Fruit fly (Drosophila melanogaster) whole organism, embryonic: ENCODE measurements around the gene RpS25.
A peak's percentile ranks its signal among the peaks of the same experiment; 100 is the strongest.

Source experiments
- C15 ChIP-seq: fragments of 200-800 bp; sonication (Bioruptor generic); IDR thresholded peaks from 3 replicates; pipeline ENCODE4 v1.3.6; 2022; ENCODE audit warnings: missing biosample characterization, missing genetic modification characterization
- CG10321 ChIP-seq: fragments of 200-800 bp; sonication (Bioruptor generic); IDR thresholded peaks from 2 replicates; pipeline ENCODE4 v1.3.6; 2022; ENCODE audit warnings: missing biosample characterization, missing genetic modification characterization
- CG12104 ChIP-seq: fragments of 200-800 bp; sonication (Bioruptor generic); optimal IDR thresholded peaks from 3 replicates; lab custom pipeline; 2016; ENCODE audit warnings: missing biosample characterization, missing genetic modification characterization
- CG15073 ChIP-seq: fragments of 200-800 bp; sonication (Bioruptor generic); optimal IDR thresholded peaks from 2 replicates; lab custom pipeline; 2016; ENCODE audit warnings: missing biosample characterization, missing genetic modification characterization
- CG17829 ChIP-seq: fragments of 200-800 bp; optimal IDR thresholded peaks from 2 replicates; lab custom pipeline; 2019; ENCODE audit warnings: missing biosample characterization, mild to moderate bottlenecking, missing genetic modification characterization, moderate library complexity
- CG1792 ChIP-seq: fragments of 200-800 bp; sonication (Bioruptor generic); optimal IDR thresholded peaks from 2 replicates; lab custom pipeline; 2016; ENCODE audit warnings: missing biosample characterization, missing genetic modification characterization
- CG2116 ChIP-seq: fragments of 200-800 bp; sonication (Bioruptor generic); optimal IDR thresholded peaks from 3 replicates; lab custom pipeline; 2018; ENCODE audit warnings: missing biosample characterization, mild to moderate bottlenecking, missing genetic modification characterization
- CG2129 ChIP-seq: fragments of 200-800 bp; sonication (Bioruptor generic); IDR thresholded peaks from 2 replicates; pipeline ENCODE4 v1.3.6; 2022; ENCODE audit warnings: missing biosample characterization, missing genetic modification characterization; ENCODE audit not compliant: partially characterized antibody
- CG2199 ChIP-seq: fragments of 200-800 bp; sonication (Bioruptor generic); IDR thresholded peaks from 3 replicates; pipeline ENCODE4 v1.3.6; 2022; ENCODE audit warnings: missing biosample characterization, missing genetic modification characterization
- CG32772 ChIP-seq: fragments of 200-800 bp; sonication (Bioruptor generic); IDR thresholded peaks from 2 replicates; pipeline ENCODE4 v1.3.6; 2022; ENCODE audit warnings: missing biosample characterization, missing genetic modification characterization
- CG3838 ChIP-seq: fragments of 200-800 bp; sonication (Bioruptor generic); optimal IDR thresholded peaks from 3 replicates; lab custom pipeline; 2016; ENCODE audit warnings: missing biosample characterization, missing genetic modification characterization
- CG3847 ChIP-seq: fragments of 200-800 bp; sonication (Bioruptor generic); IDR thresholded peaks from 2 replicates; pipeline ENCODE4 v1.3.6; 2022; ENCODE audit warnings: missing biosample characterization, missing genetic modification characterization
- CG5180 ChIP-seq: fragments of 200-800 bp; sonication (Bioruptor generic); optimal IDR thresholded peaks from 3 replicates; lab custom pipeline; 2017; ENCODE audit warnings: missing biosample characterization, missing genetic modification characterization, mild to moderate bottlenecking, moderate library complexity, missing genetic modification reagents
- CG5245 ChIP-seq: fragments of 200-800 bp; sonication (Bioruptor generic); optimal IDR thresholded peaks from 3 replicates; lab custom pipeline; 2016; ENCODE audit warnings: missing biosample characterization, missing genetic modification characterization
- CG5953 ChIP-seq: fragments of 200-800 bp; sonication (Bioruptor generic); IDR thresholded peaks from 2 replicates; pipeline ENCODE4 v1.3.6; 2022; ENCODE audit warnings: missing biosample characterization, missing genetic modification characterization
- CG7271 ChIP-seq: fragments of 200-800 bp; sonication (Bioruptor generic); optimal IDR thresholded peaks from 2 replicates; lab custom pipeline; 2018; ENCODE audit warnings: missing biosample characterization, mild to moderate bottlenecking, missing genetic modification characterization, moderate library complexity
- CG7745 ChIP-seq: fragments of 200-800 bp; sonication (Bioruptor generic); optimal IDR thresholded peaks from 2 replicates; lab custom pipeline; 2018; ENCODE audit warnings: missing biosample characterization, mild to moderate bottlenecking, missing genetic modification characterization, moderate library complexity
- CG8765 ChIP-seq: fragments of 200-800 bp; sonication (Bioruptor generic); IDR thresholded peaks from 2 replicates; pipeline ENCODE4 v1.3.6; 2022; ENCODE audit warnings: missing biosample characterization, missing genetic modification characterization
- CG9215 ChIP-seq: fragments of 200-800 bp; sonication (Bioruptor generic); IDR thresholded peaks from 2 replicates; pipeline ENCODE4 v1.3.6; 2022; ENCODE audit warnings: missing biosample characterization, missing genetic modification characterization
- D19B ChIP-seq: fragments of 200-800 bp; sonication (Bioruptor generic); optimal IDR thresholded peaks from 2 replicates; lab custom pipeline; 2017; ENCODE audit warnings: missing biosample characterization, mild to moderate bottlenecking, missing genetic modification characterization
- HLH3B ChIP-seq: fragments of 200-800 bp; sonication (Bioruptor generic); IDR thresholded peaks from 2 replicates; pipeline ENCODE4 v1.3.6; 2022; ENCODE audit warnings: missing biosample characterization, missing genetic modification characterization
- HLH54F ChIP-seq: fragments of 200-800 bp; sonication (Bioruptor generic); optimal IDR thresholded peaks from 3 replicates; lab custom pipeline; 2016; ENCODE audit warnings: missing biosample characterization, missing genetic modification characterization
- Hmx ChIP-seq: fragments of 200-800 bp; sonication (Bioruptor generic); optimal IDR thresholded peaks from 2 replicates; lab custom pipeline; 2016; ENCODE audit warnings: missing biosample characterization, missing genetic modification characterization
- Hr78 ChIP-seq, 2 experiments: fragments of 200-800 bp in 1 of 2; fragments of >200 bp in 1 of 2; sonication (Bioruptor generic) in 1 of 2; optimal IDR thresholded peaks; 2 replicates each; lab custom pipeline; 2017 to 2019; ENCODE audit warnings: missing biosample characterization in 2 of 2, missing genetic modification characterization in 2 of 2, mild to moderate bottlenecking in 1 of 2, moderate library complexity in 1 of 2
- Mes4 ChIP-seq: fragments of 200-800 bp; sonication (Bioruptor generic); optimal IDR thresholded peaks from 2 replicates; lab custom pipeline; 2016; ENCODE audit warnings: missing biosample characterization, missing genetic modification characterization
- NFAT ChIP-seq: fragments of 200-800 bp; sonication (Bioruptor generic); IDR thresholded peaks from 2 replicates; pipeline ENCODE4 v1.3.6; 2022; ENCODE audit warnings: missing biosample characterization, missing genetic modification characterization
- Oli ChIP-seq: fragments of 200-800 bp; sonication (Bioruptor generic); optimal IDR thresholded peaks from 2 replicates; lab custom pipeline; 2018; ENCODE audit warnings: missing biosample characterization, mild to moderate bottlenecking, missing genetic modification characterization, moderate library complexity
- Spps ChIP-seq: fragments of 200-800 bp; sonication (Bioruptor generic); optimal IDR thresholded peaks from 2 replicates; lab custom pipeline; 2018; ENCODE audit warnings: missing biosample characterization, mild to moderate bottlenecking, missing genetic modification characterization
- Usf ChIP-seq: fragments of 200-800 bp; sonication (Bioruptor generic); optimal IDR thresholded peaks from 2 replicates; lab custom pipeline; 2017; ENCODE audit warnings: missing genotype, missing biosample characterization, missing genetic modification characterization
- Xrp1 ChIP-seq: fragments of 200-800 bp; sonication (Bioruptor generic); IDR thresholded peaks from 2 replicates; pipeline ENCODE4 v1.3.6; 2022; ENCODE audit warnings: missing biosample characterization, missing genetic modification characterization
- ac ChIP-seq: fragments of 200-800 bp; sonication (Bioruptor generic); optimal IDR thresholded peaks from 3 replicates; lab custom pipeline; 2017; ENCODE audit warnings: missing biosample characterization, mild to moderate bottlenecking, missing genetic modification characterization
- ap ChIP-seq: fragments of 200-800 bp; sonication (Bioruptor generic); IDR thresholded peaks from 2 replicates; pipeline ENCODE4 v1.3.6; 2022; ENCODE audit warnings: missing biosample characterization, missing genetic modification characterization
- bigmax ChIP-seq: fragments of 200-800 bp; sonication (Bioruptor generic); optimal IDR thresholded peaks from 2 replicates; lab custom pipeline; 2018; ENCODE audit warnings: missing biosample characterization, mild to moderate bottlenecking, missing genetic modification characterization
- crc ChIP-seq: fragments of 200-800 bp; sonication (Bioruptor generic); optimal IDR thresholded peaks from 2 replicates; lab custom pipeline; 2016; ENCODE audit warnings: missing biosample characterization, missing genetic modification characterization
- dimm ChIP-seq: fragments of 200-800 bp; sonication (Bioruptor generic); IDR thresholded peaks from 2 replicates; pipeline ENCODE4 v1.3.6; 2022; ENCODE audit warnings: missing biosample characterization, missing genetic modification characterization
- eve ChIP-seq, 2 experiments: fragments of >200 bp; optimal IDR thresholded peaks; 2 replicates each; lab custom pipeline; 2017; ENCODE audit warnings: missing biosample characterization in 2 of 2, missing genetic modification characterization in 2 of 2
- gfzf ChIP-seq: fragments of 200-800 bp; sonication (Bioruptor generic); optimal IDR thresholded peaks from 2 replicates; lab custom pipeline; 2016; ENCODE audit warnings: missing biosample characterization, mild to moderate bottlenecking, missing genetic modification characterization, moderate library complexity
- gsb ChIP-seq: fragments of 200-800 bp; sonication (Bioruptor generic); IDR thresholded peaks from 2 replicates; pipeline ENCODE4 v1.3.6; 2022; ENCODE audit warnings: missing biosample characterization, missing genetic modification characterization
- gt ChIP-seq: fragments of 200-800 bp; sonication (Bioruptor generic); IDR thresholded peaks from 2 replicates; pipeline ENCODE4 v1.3.6; 2022; ENCODE audit warnings: missing biosample characterization, missing genetic modification characterization
- h ChIP-seq: fragments of >200 bp; optimal IDR thresholded peaks from 2 replicates; lab custom pipeline; 2017
- hkb ChIP-seq, 2 experiments: fragments of 200-800 bp in 1 of 2; fragments of >200 bp in 1 of 2; sonication (Bioruptor generic) in 1 of 2; IDR thresholded peaks in 1 of 2; optimal IDR thresholded peaks in 1 of 2; 2 replicates each; pipeline versions ENCODE4 v1.3.6 to Lab custom; 2017 to 2022; ENCODE audit warnings: missing biosample characterization in 1 of 2, missing genetic modification characterization in 1 of 2
- ind ChIP-seq: fragments of 200-800 bp; sonication (Bioruptor generic); optimal IDR thresholded peaks from 3 replicates; lab custom pipeline; 2016; ENCODE audit warnings: missing biosample characterization, missing genetic modification characterization
- insv ChIP-seq, 2 experiments: fragments of 200-800 bp; sonication (Bioruptor generic); optimal IDR thresholded peaks; 3 replicates each; lab custom pipeline; 2016 to 2018; ENCODE audit warnings: missing biosample characterization in 2 of 2, missing genetic modification characterization in 2 of 2
- lilli ChIP-seq: fragments of 200-800 bp; sonication (Bioruptor generic); optimal IDR thresholded peaks from 3 replicates; lab custom pipeline; 2016; ENCODE audit warnings: missing biosample characterization, missing genetic modification characterization
- lmd ChIP-seq: fragments of 200-800 bp; sonication (Bioruptor generic); IDR thresholded peaks from 2 replicates; pipeline ENCODE4 v1.3.6; 2022; ENCODE audit warnings: missing biosample characterization, missing genetic modification characterization
- pb ChIP-seq: fragments of 200-800 bp; sonication (Bioruptor generic); optimal IDR thresholded peaks from 3 replicates; lab custom pipeline; 2016; ENCODE audit warnings: missing biosample characterization, missing genetic modification characterization
- peb ChIP-seq: fragments of 200-800 bp; sonication (Bioruptor generic); IDR thresholded peaks from 2 replicates; pipeline ENCODE4 v1.3.6; 2022; ENCODE audit warnings: missing biosample characterization, missing genetic modification characterization
- tna ChIP-seq: fragments of 200-800 bp; sonication (Bioruptor generic); IDR thresholded peaks from 2 replicates; pipeline ENCODE4 v1.3.6; 2022; ENCODE audit warnings: missing biosample characterization, missing genetic modification characterization; ENCODE audit not compliant: partially characterized antibody
- trem ChIP-seq: fragments of 200-800 bp; optimal IDR thresholded peaks from 3 replicates; lab custom pipeline; 2019; ENCODE audit warnings: missing biosample characterization, mild to moderate bottlenecking, missing genetic modification characterization, moderate library complexity
- tup ChIP-seq: fragments of 200-800 bp; sonication (Bioruptor generic); optimal IDR thresholded peaks from 2 replicates; lab custom pipeline; 2016; ENCODE audit warnings: missing biosample characterization, mild to moderate bottlenecking, missing genetic modification characterization, moderate library complexity
- usp ChIP-seq: fragments of >200 bp; optimal IDR thresholded peaks from 2 replicates; lab custom pipeline; 2017; ENCODE audit warnings: missing biosample characterization, missing genetic modification characterization
- vvl ChIP-seq: fragments of 200-800 bp; sonication (Bioruptor generic); IDR thresholded peaks from 2 replicates; pipeline ENCODE4 v1.3.6; 2022; ENCODE audit warnings: missing biosample characterization, missing genetic modification characterization

The RpS25 gene

dm6 chr3R:11200885-11201421, 15.1 kb downstream of the RpS25 start (continued):
- TF ChIP-seq CG7271 (tag; lab: Kevin White, UChicago): no peak
- TF ChIP-seq HLH54F (GFP tag; lab: Kevin White, UChicago): no peak
- no peak for TF ChIP-seq bigmax (GFP tag; lab: Kevin White, UChicago)
- TF ChIP-seq CG9215 (GFP tag; lab: Robert Waterston, UW): peak; percentile 41; the same call in 1 of the 2 replicates
- no peak for TF ChIP-seq CG8765 (GFP tag; lab: Robert Waterston, UW)
- peak; percentile 100 for TF ChIP-seq D19B (GFP tag; lab: Kevin White, UChicago)
- no peak for TF ChIP-seq CG15073
- TF ChIP-seq usp: no peak
- no peak for TF ChIP-seq h (lab: Kevin White, UChicago)
- TF ChIP-seq CG2116 (GFP tag; lab: Kevin White, UChicago): peak; percentile 14
- peak; percentile 73 for TF ChIP-seq Oli (tag; lab: Kevin White, UChicago)
- no peak for TF ChIP-seq peb (GFP tag; lab: Robert Waterston, UW)
- no peak for TF ChIP-seq Hmx
- TF ChIP-seq CG3838 (GFP tag; lab: Kevin White, UChicago): no peak
- peak; percentile 68 for TF ChIP-seq vvl (GFP tag; lab: Robert Waterston, UW)
- no peak for TF ChIP-seq tna (GFP tag; lab: Robert Waterston, UW)
- TF ChIP-seq CG5180 (GFP tag; lab: Kevin White, UChicago): no peak
- TF ChIP-seq dimm: no peak
- peak; percentile 49; the same call in 1 of the 2 replicates for TF ChIP-seq lmd
- no peak for TF ChIP-seq gt (GFP tag; lab: Robert Waterston, UW)
- TF ChIP-seq crc (GFP tag; lab: Kevin White, UChicago): no peak
- TF ChIP-seq NFAT: no peak
- no peak for TF ChIP-seq CG10321 (GFP tag; lab: Robert Waterston, UW)
- TF ChIP-seq ind (GFP tag; lab: Kevin White, UChicago): peak; percentile 61
- no peak for TF ChIP-seq CG2129
- no peak for TF ChIP-seq gfzf (GFP tag; lab: Kevin White, UChicago)
- no peak for TF ChIP-seq CG17829 (tag; lab: Kevin White, UChicago)
- no peak for TF ChIP-seq CG5953 (GFP tag; lab: Robert Waterston, UW)
- no peak for TF ChIP-seq C15 (GFP tag; lab: Robert Waterston, UW)
- TF ChIP-seq ap (GFP tag; lab: Robert Waterston, UW): no peak
- TF ChIP-seq eve (GFP tag; optimal IDR thresholded peaks at IDR 0.05; lab: Kevin White, UChicago): no peak
- TF ChIP-seq CG1792 (GFP tag; lab: Kevin White, UChicago): no peak
- TF ChIP-seq ac (GFP tag; lab: Kevin White, UChicago): no peak
- peak; percentile 51 for TF ChIP-seq CG12104
- no peak for TF ChIP-seq CG5245 (GFP tag; lab: Kevin White, UChicago)
- TF ChIP-seq Hr78 (GFP tag; optimal IDR thresholded peaks at IDR 0.05; lab: Kevin White, UChicago): peak in 1 of 2 experiments; percentile 64
- TF ChIP-seq lilli (GFP tag; lab: Kevin White, UChicago): peak; percentile 51
- TF ChIP-seq CG32772 (GFP tag; lab: Robert Waterston, UW): 0 out of 2 replicates have a peak, but pooled peaks have one; percentile 32
- TF ChIP-seq CG7745 (tag; lab: Kevin White, UChicago): no peak
- TF ChIP-seq CG3847 (GFP tag; lab: Robert Waterston, UW): peak; percentile 40
- no peak for TF ChIP-seq gsb (GFP tag; lab: Robert Waterston, UW)
- peak; percentile 7 for TF ChIP-seq Usf (GFP tag; lab: Kevin White, UChicago)
- no peak for TF ChIP-seq trem (tag; lab: Kevin White, UChicago)
- TF ChIP-seq tup (GFP tag; lab: Kevin White, UChicago): no peak
- no peak for TF ChIP-seq hkb (optimal IDR thresholded peaks at IDR 0.05; lab: Kevin White, UChicago)
- TF ChIP-seq hkb (GFP tag; IDR thresholded peaks at IDR 0.05; lab: Robert Waterston, UW): peak; percentile 60; the same call in 1 of the 2 replicates
- TF ChIP-seq Mes4: no peak
- TF ChIP-seq pb (GFP tag; lab: Kevin White, UChicago): no peak
- TF ChIP-seq insv (GFP tag; optimal IDR thresholded peaks at IDR 0.05; lab: Kevin White, UChicago): no peak
- TF ChIP-seq CG2199: no peak
- no peak for TF ChIP-seq Spps
- TF ChIP-seq Xrp1 (GFP tag; lab: Robert Waterston, UW): no peak
- TF ChIP-seq HLH3B (GFP tag; lab: Robert Waterston, UW): peak; percentile 50
